Fruit fly (Drosophila melanogaster) whole organism, prepupa: Measurements from ENCODE around the gene CG7730.

ENCODE experiments used
- Blimp-1 ChIP-seq: fragments of 200-800 bp; sonication (Bioruptor generic); optimal IDR thresholded peaks from 3 replicates; lab custom pipeline; 2017; ENCODE audit warnings: missing biosample characterization, missing genetic modification characterization, mild to moderate bottlenecking, moderate library complexity, missing genetic modification reagents
- CG10631 ChIP-seq: fragments of 200-800 bp; sonication (Bioruptor generic); optimal IDR thresholded peaks from 2 replicates; lab custom pipeline; 2016; ENCODE audit warnings: missing biosample characterization, missing genetic modification characterization
- CG11762 ChIP-seq: fragments of 200-800 bp; sonication (Bioruptor generic); optimal IDR thresholded peaks from 3 replicates; lab custom pipeline; 2016; ENCODE audit warnings: missing biosample characterization, missing genetic modification characterization; ENCODE audit not compliant: insufficient read depth
- CG11902 ChIP-seq: fragments of 200-800 bp; sonication (Bioruptor generic); optimal IDR thresholded peaks from 3 replicates; lab custom pipeline; 2016; ENCODE audit warnings: missing biosample characterization, missing genetic modification characterization
- CG1621 ChIP-seq: fragments of 200-800 bp; sonication (Bioruptor generic); optimal IDR thresholded peaks from 3 replicates; lab custom pipeline; 2018; ENCODE audit warnings: missing biosample characterization, mild to moderate bottlenecking, missing genetic modification characterization
- CG3032 ChIP-seq: fragments of 200-800 bp; optimal IDR thresholded peaks from 2 replicates; lab custom pipeline; 2019; ENCODE audit warnings: missing biosample characterization, mild to moderate bottlenecking, missing genetic modification characterization, moderate library complexity
- CG31627 ChIP-seq: fragments of 200-800 bp; sonication (Bioruptor generic); optimal IDR thresholded peaks from 3 replicates; lab custom pipeline; 2016; ENCODE audit warnings: missing biosample characterization, missing genetic modification characterization
- CG34406 ChIP-seq: fragments of 200-800 bp; sonication (Bioruptor generic); optimal IDR thresholded peaks from 3 replicates; lab custom pipeline; 2016; ENCODE audit warnings: missing biosample characterization, missing genetic modification characterization
- CG3919 ChIP-seq: fragments of 200-800 bp; sonication (Bioruptor generic); optimal IDR thresholded peaks from 3 replicates; lab custom pipeline; 2016; ENCODE audit warnings: missing biosample characterization, missing genetic modification characterization
- CG4318 ChIP-seq: fragments of 200-800 bp; sonication (Bioruptor generic); optimal IDR thresholded peaks from 3 replicates; lab custom pipeline; 2017; ENCODE audit warnings: missing biosample characterization, mild to moderate bottlenecking, missing genetic modification characterization
- CG6163 ChIP-seq: fragments of 200-800 bp; sonication (Bioruptor generic); IDR thresholded peaks from 3 replicates; pipeline ENCODE4 v1.3.6; 2022; ENCODE audit warnings: missing biosample characterization, missing genetic modification characterization
- CG6276 ChIP-seq: fragments of 200-800 bp; sonication (Bioruptor generic); optimal IDR thresholded peaks from 2 replicates; lab custom pipeline; 2017; ENCODE audit warnings: missing biosample characterization, mild to moderate bottlenecking, missing genetic modification characterization
- CG6792 ChIP-seq: fragments of 200-800 bp; sonication (Bioruptor generic); optimal IDR thresholded peaks from 3 replicates; lab custom pipeline; 2016; ENCODE audit warnings: missing biosample characterization, missing genetic modification characterization
- CG6854 ChIP-seq: fragments of 200-800 bp; sonication (Bioruptor generic); optimal IDR thresholded peaks from 2 replicates; lab custom pipeline; 2017; ENCODE audit warnings: missing biosample characterization, mild to moderate bottlenecking, missing genetic modification characterization
- CG7368 ChIP-seq: fragments of 200-800 bp; sonication (Bioruptor generic); optimal IDR thresholded peaks from 3 replicates; lab custom pipeline; 2016; ENCODE audit warnings: missing biosample characterization, missing genetic modification characterization
- CG8119 ChIP-seq: fragments of 200-800 bp; sonication (Bioruptor generic); IDR thresholded peaks from 3 replicates; pipeline ENCODE4 v1.3.6; 2022; ENCODE audit warnings: missing biosample characterization, missing genetic modification characterization
- CG8319 ChIP-seq: fragments of 200-800 bp; sonication (Bioruptor generic); optimal IDR thresholded peaks from 3 replicates; lab custom pipeline; 2016; ENCODE audit warnings: missing biosample characterization, missing genetic modification characterization
- CG8632 ChIP-seq: fragments of 200-800 bp; sonication (Bioruptor generic); optimal IDR thresholded peaks from 3 replicates; lab custom pipeline; 2016; ENCODE audit warnings: missing biosample characterization, missing genetic modification characterization
- CG9139 ChIP-seq: fragments of 200-800 bp; sonication (Bioruptor generic); optimal IDR thresholded peaks from 3 replicates; lab custom pipeline; 2017; ENCODE audit warnings: missing biosample characterization, mild to moderate bottlenecking, missing genetic modification characterization
- Ets21C ChIP-seq: fragments of 200-800 bp; sonication (Bioruptor generic); optimal IDR thresholded peaks from 3 replicates; lab custom pipeline; 2016; ENCODE audit warnings: missing biosample characterization, missing genetic modification characterization
- Gug ChIP-seq: fragments of 200-800 bp; sonication (Bioruptor generic); IDR thresholded peaks from 2 replicates; pipeline ENCODE4 v1.3.6; 2022; ENCODE audit warnings: missing biosample characterization, missing genetic modification characterization
- Hr4 ChIP-seq: fragments of 200-800 bp; sonication (Bioruptor generic); optimal IDR thresholded peaks from 3 replicates; lab custom pipeline; 2016; ENCODE audit warnings: missing biosample characterization, missing genetic modification characterization
- Lpt ChIP-seq: fragments of 200-800 bp; sonication (Bioruptor generic); optimal IDR thresholded peaks from 3 replicates; lab custom pipeline; 2016; ENCODE audit warnings: missing biosample characterization, missing genetic modification characterization
- Smox ChIP-seq: fragments of 200-800 bp; sonication (Bioruptor generic); optimal IDR thresholded peaks from 3 replicates; lab custom pipeline; 2016; ENCODE audit warnings: missing biosample characterization, missing genetic modification characterization
- Sox15 ChIP-seq: fragments of 200-800 bp; sonication (Bioruptor generic); optimal IDR thresholded peaks from 3 replicates; lab custom pipeline; 2016; ENCODE audit warnings: missing biosample characterization, missing genetic modification characterization
- achi ChIP-seq: fragments of 200-800 bp; sonication (Bioruptor generic); optimal IDR thresholded peaks from 3 replicates; lab custom pipeline; 2016; ENCODE audit warnings: missing biosample characterization, missing genetic modification characterization
- dsx ChIP-seq: fragments of 200-800 bp; optimal IDR thresholded peaks from 3 replicates; lab custom pipeline; 2019; ENCODE audit warnings: missing biosample characterization, mild to moderate bottlenecking, missing genetic modification characterization, moderate library complexity; ENCODE audit not compliant: poor library complexity, severe bottlenecking
- esn ChIP-seq: fragments of 200-800 bp; sonication (Bioruptor generic); optimal IDR thresholded peaks from 2 replicates; lab custom pipeline; 2016; ENCODE audit warnings: missing biosample characterization, mild to moderate bottlenecking, missing genetic modification characterization, moderate library complexity
- fkh ChIP-seq: fragments of 200-800 bp; sonication (Bioruptor generic); optimal IDR thresholded peaks from 3 replicates; lab custom pipeline; 2017; ENCODE audit warnings: missing biosample characterization, mild to moderate bottlenecking, missing genetic modification characterization, moderate library complexity
- lz ChIP-seq: fragments of 200-800 bp; sonication (Bioruptor generic); optimal IDR thresholded peaks from 3 replicates; lab custom pipeline; 2016; ENCODE audit warnings: missing biosample characterization, missing genetic modification characterization
- net ChIP-seq: fragments of 200-800 bp; sonication (Bioruptor generic); optimal IDR thresholded peaks from 3 replicates; lab custom pipeline; 2016; ENCODE audit warnings: missing biosample characterization, missing genetic modification characterization
- salr ChIP-seq, 2 experiments: fragments of 200-800 bp; sonication (Bioruptor generic); optimal IDR thresholded peaks; 3 replicates each; lab custom pipeline; 2016 to 2018; ENCODE audit warnings: missing biosample characterization in 2 of 2, missing genetic modification characterization in 2 of 2, mild to moderate bottlenecking in 1 of 2
- ss ChIP-seq, 2 experiments: fragments of 200-800 bp; sonication (Bioruptor generic); optimal IDR thresholded peaks; 2 replicates in 1 of 2; 3 replicates in 1 of 2; lab custom pipeline; 2017 to 2018; ENCODE audit warnings: mild to moderate bottlenecking in 2 of 2, missing biosample characterization in 2 of 2, missing genetic modification characterization in 2 of 2, moderate library complexity in 1 of 2
- topi ChIP-seq: fragments of 200-800 bp; sonication (Bioruptor generic); optimal IDR thresholded peaks from 3 replicates; lab custom pipeline; 2016; ENCODE audit warnings: missing biosample characterization, missing genetic modification characterization
- vri ChIP-seq: fragments of 200-800 bp; sonication (Bioruptor generic); optimal IDR thresholded peaks from 3 replicates; lab custom pipeline; 2016; ENCODE audit warnings: missing biosample characterization, mild to moderate bottlenecking, missing genetic modification characterization

The CG7730 gene

dm6 chr3L:17031971-17032370 lies 4.7 kb downstream of the CG7730 start, which contains the start of gene Ilp8:
Gene Ilp8 (minus strand): TSS chr3L:17032080.
- TF ChIP-seq vri (GFP tag; lab: Kevin White, UChicago) (no peak), Smox (GFP tag; lab: Kevin White, UChicago) (no peak), fkh (no peak), ss (GFP tag; optimal IDR thresholded peaks at IDR 0.05; lab: Kevin White, UChicago) (no peak), CG6854 (GFP tag; lab: Kevin White, UChicago) (peak; percentile 49), dsx (GFP tag; lab: Kevin White, UChicago) (no peak), CG3919 (GFP tag; lab: Kevin White, UChicago) (no peak), CG7368 (GFP tag; lab: Kevin White, UChicago) (no peak), CG4318 (GFP tag; lab: Kevin White, UChicago) (no peak), CG11902 (GFP tag; lab: Kevin White, UChicago) (no peak), CG8119 (GFP tag; lab: Robert Waterston, UW) (no peak), Lpt (GFP tag; lab: Kevin White, UChicago) (no peak), Blimp-1 (GFP tag; lab: Kevin White, UChicago) (peak; percentile 13), Hr4 (GFP tag; lab: Kevin White, UChicago) (no peak), salr (GFP tag; optimal IDR thresholded peaks at IDR 0.05; lab: Kevin White, UChicago) (no peak)

- TF ChIP-seq CG6792 (GFP tag; lab: Kevin White, UChicago) (no peak), Sox15 (GFP tag; lab: Kevin White, UChicago) (no peak), CG34406 (GFP tag; lab: Kevin White, UChicago) (no peak), Ets21C (GFP tag; lab: Kevin White, UChicago) (no peak), Smox (GFP tag; lab: Kevin White, UChicago) (no peak), Blimp-1 (GFP tag; lab: Kevin White, UChicago) (peak; percentile 95), Hr4 (GFP tag; lab: Kevin White, UChicago) (no peak), CG10631 (no peak)
Measured at dm6 chr3L:17033309-17033708, 6.0 kb downstream of the CG7730 start.

dm6 chr3L:17035492-17035891 lies 8.2 kb downstream of the CG7730 start, which contains the start of gene beg:
Gene beg (plus strand): TSS chr3L:17035668.
- TF ChIP-seq CG8319 (GFP tag; lab: Kevin White, UChicago), result no peak
- TF ChIP-seq CG3919 (GFP tag; lab: Kevin White, UChicago), result no peak
- no peak for TF ChIP-seq net

- TF ChIP-seq fkh (peak; percentile 95), Hr4 (GFP tag; lab: Kevin White, UChicago) (no peak), lz (GFP tag; lab: Kevin White, UChicago) (no peak), CG6276 (GFP tag; lab: Kevin White, UChicago) (no peak), CG9139 (GFP tag; lab: Kevin White, UChicago) (no peak), CG31627 (no peak), CG11762 (no peak), CG6854 (GFP tag; lab: Kevin White, UChicago) (peak; percentile 63), CG6163 (GFP tag; lab: Robert Waterston, UW) (no peak), CG1621 (tag; lab: Kevin White, UChicago) (no peak), topi (GFP tag; lab: Kevin White, UChicago) (no peak), CG10631 (no peak), dsx (GFP tag; lab: Kevin White, UChicago) (no peak), esn (GFP tag; lab: Kevin White, UChicago) (peak; percentile 17), achi (GFP tag; lab: Kevin White, UChicago) (no peak), ss (GFP tag; optimal IDR thresholded peaks at IDR 0.05; lab: Kevin White, UChicago) (no peak), CG8632 (GFP tag; lab: Kevin White, UChicago) (no peak), CG3032 (peak; percentile 10), Gug (GFP tag; lab: Robert Waterston, UW) (no peak), Lpt (GFP tag; lab: Kevin White, UChicago) (no peak)
- TF ChIP-seq, all 60 proteins: peak for 4
Measured at dm6 chr3L:17042297-17042921, 15.1 kb downstream of the CG7730 start, which contains the start of the genes scaf6 and Papst2. Gene scaf6 (minus strand): TSS chr3L:17042574. Gene Papst2 (plus strand): TSS chr3L:17042797.
